Fruit fly (Drosophila melanogaster) S2 (cell line): Measurements from ENCODE around the gene CG31178.

Source experiments
- CG8478 ChIP-seq: fragments of >200 bp; optimal IDR thresholded peaks from 2 replicates; lab custom pipeline; 2018
- CTCF ChIP-seq, 2 experiments: fragments of >200 bp; optimal IDR thresholded peaks; 2 replicates each; lab custom pipeline; 2018

- TF ChIP-seq CG8478 (lab: Kevin White, UChicago) = no peak
- no peak for TF ChIP-seq CTCF (optimal IDR thresholded peaks at IDR 0.05; lab: Kevin White, UChicago)
Observed at dm6 chr3R:21887588-21888007, 14.1 kb downstream of the CG31178 start.
